Worm (Caenorhabditis elegans) whole organism, mixed stage, embryonic: ENCODE measurements around the gene unc-53.

Source experiments
- bed-3 ChIP-seq: fragments of 200-800 bp; sonication (Bioruptor generic); optimal IDR thresholded peaks from 3 replicates; lab custom pipeline; 2018; ENCODE audit warnings: mild to moderate bottlenecking, missing genetic modification characterization, moderate library complexity, missing compliant biosample characterization
- blmp-1 ChIP-seq: fragments of 150-350 bp; optimal IDR thresholded peaks from 2 replicates; lab custom pipeline; 2014; ENCODE audit warnings: missing biosample characterization, missing genetic modification characterization
- ces-1 ChIP-seq: fragments of 150-350 bp; optimal IDR thresholded peaks from 2 replicates; lab custom pipeline; 2014; ENCODE audit warnings: missing biosample characterization, missing genetic modification reagents, missing genetic modification characterization
- hlh-1 ChIP-seq: fragments of 150-350 bp; optimal IDR thresholded peaks from 2 replicates; lab custom pipeline; 2014; ENCODE audit warnings: missing biosample characterization, missing genetic modification reagents, missing genetic modification characterization
- lin-13 ChIP-seq: fragments of 150-350 bp; optimal IDR thresholded peaks from 2 replicates; lab custom pipeline; 2014; ENCODE audit warnings: missing biosample characterization, missing genetic modification characterization
- mab-5 ChIP-seq: fragments of 150-350 bp; optimal IDR thresholded peaks from 2 replicates; lab custom pipeline; 2014; ENCODE audit warnings: missing biosample characterization, missing genetic modification characterization
- nhr-12 ChIP-seq: fragments of 150-350 bp; optimal IDR thresholded peaks from 2 replicates; lab custom pipeline; 2014; ENCODE audit warnings: missing biosample characterization, missing genetic modification characterization
- nhr-76 ChIP-seq: sonication (generic microtip); optimal IDR thresholded peaks from 2 replicates; lab custom pipeline; 2017; ENCODE audit warnings: missing biosample characterization, missing genetic modification characterization
- snpc-4 ChIP-seq: fragments of 150-350 bp; optimal IDR thresholded peaks from 2 replicates; lab custom pipeline; 2014; ENCODE audit warnings: missing biosample characterization, missing genetic modification characterization
- sptf-1 ChIP-seq: sonication (generic microtip); optimal IDR thresholded peaks from 2 replicates; lab custom pipeline; 2017; ENCODE audit warnings: mild to moderate bottlenecking, missing genetic modification characterization, moderate library complexity, missing compliant biosample characterization
- unc-39 ChIP-seq: fragments of 150-350 bp; optimal IDR thresholded peaks from 2 replicates; lab custom pipeline; 2014; ENCODE audit warnings: missing biosample characterization, missing genetic modification characterization
- zip-8 ChIP-seq: fragments of 150-350 bp; optimal IDR thresholded peaks from 2 replicates; lab custom pipeline; 2014; ENCODE audit warnings: missing biosample characterization, missing genetic modification characterization
- ztf-11 ChIP-seq: fragments of 150-350 bp; optimal IDR thresholded peaks from 2 replicates; lab custom pipeline; 2014; ENCODE audit warnings: missing biosample characterization, missing genetic modification characterization

- no peak for TF ChIP-seq zip-8 (tag; lab: Kevin White, UChicago)
- TF ChIP-seq nhr-76 (tag; lab: Kevin White, UChicago), result no peak
- no peak for TF ChIP-seq mab-5
- no peak for TF ChIP-seq nhr-12 (tag; lab: Kevin White, UChicago)
- TF ChIP-seq ztf-11, result no peak
- TF ChIP-seq lin-13 (tag; lab: Kevin White, UChicago), result no peak
- TF ChIP-seq bed-3, result no peak
- no peak for TF ChIP-seq sptf-1 (tag; lab: Kevin White, UChicago)
- no peak for TF ChIP-seq blmp-1 (tag; lab: Kevin White, UChicago)
- TF ChIP-seq unc-39 (tag; lab: Kevin White, UChicago), result no peak
- no peak for TF ChIP-seq snpc-4 (tag; lab: Kevin White, UChicago)
- TF ChIP-seq hlh-1 (tag; lab: Kevin White, UChicago), result no peak
- no peak for TF ChIP-seq ces-1 (GFP tag; lab: Kevin White, UChicago)
Observed at ce11 chrII:11103657-11104056, 14.4 kb upstream of the unc-53 start, which contains the start of gene C09H10.5.
